Worm (Caenorhabditis elegans) whole organism, mixed stage, embryonic: ENCODE data around the gene ZC190.5.

Source experiments
- ces-1 ChIP-seq: fragments of 150-350 bp; optimal IDR thresholded peaks from 2 replicates; lab custom pipeline; 2014; ENCODE audit warnings: missing biosample characterization, missing genetic modification reagents, missing genetic modification characterization
- ham-2 ChIP-seq: fragments of 200-800 bp; sonication (Bioruptor generic); optimal IDR thresholded peaks from 2 replicates; lab custom pipeline; 2018; ENCODE audit warnings: mild to moderate bottlenecking, missing genetic modification characterization, missing compliant biosample characterization
- lin-13 ChIP-seq: fragments of 150-350 bp; optimal IDR thresholded peaks from 2 replicates; lab custom pipeline; 2014; ENCODE audit warnings: missing biosample characterization, missing genetic modification characterization
- lin-32 ChIP-seq: fragments of 200-800 bp; sonication (Bioruptor generic); optimal IDR thresholded peaks from 2 replicates; lab custom pipeline; 2018; ENCODE audit warnings: mild to moderate bottlenecking, missing genetic modification characterization, missing compliant biosample characterization
- lsy-2 ChIP-seq: fragments of 150-350 bp; optimal IDR thresholded peaks from 2 replicates; lab custom pipeline; 2014; ENCODE audit warnings: missing biosample characterization, missing genetic modification characterization
- mep-1 ChIP-seq: fragments of 150-350 bp; optimal IDR thresholded peaks from 2 replicates; lab custom pipeline; 2017; ENCODE audit warnings: missing biosample characterization, missing genetic modification reagents, missing genetic modification characterization, inconsistent platforms
- pha-4 ChIP-seq: fragments of 150-350 bp; optimal IDR thresholded peaks from 2 replicates; lab custom pipeline; 2018; ENCODE audit warnings: missing biosample characterization, missing genetic modification reagents, missing genetic modification characterization
- unc-39 ChIP-seq: fragments of 150-350 bp; optimal IDR thresholded peaks from 2 replicates; lab custom pipeline; 2014; ENCODE audit warnings: missing biosample characterization, missing genetic modification characterization
- unc-62 ChIP-seq: fragments of 150-350 bp; optimal IDR thresholded peaks from 2 replicates; lab custom pipeline; 2014; ENCODE audit warnings: missing biosample characterization, missing genetic modification reagents, missing genetic modification characterization
- ztf-11 ChIP-seq: fragments of 150-350 bp; optimal IDR thresholded peaks from 2 replicates; lab custom pipeline; 2014; ENCODE audit warnings: missing biosample characterization, missing genetic modification characterization

DNA sequence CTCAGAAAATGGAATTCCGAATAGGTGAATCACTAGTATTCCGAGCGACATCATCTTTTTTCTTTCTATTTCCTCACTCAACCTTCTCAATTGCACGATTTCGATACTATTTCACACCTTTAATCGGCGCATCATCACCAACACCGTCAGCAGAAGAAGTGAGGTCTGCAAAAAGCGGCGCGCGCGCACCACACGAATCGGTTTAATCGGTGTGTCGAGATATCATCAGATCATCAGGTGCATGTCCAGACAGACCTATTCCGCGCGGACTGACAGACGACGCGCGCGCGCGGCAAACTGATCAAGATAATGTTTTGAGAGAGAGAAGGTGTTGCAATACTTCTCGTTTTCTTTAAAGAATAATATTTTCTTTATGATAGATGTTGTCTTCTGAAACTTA, 12.9 kb downstream of the ZC190.5 start:
- TF ChIP-seq unc-39 (tag; lab: Kevin White, UChicago) (no peak), lsy-2 (tag; lab: Kevin White, UChicago) (no peak), mep-1 (tag; lab: Kevin White, UChicago) (no peak), ztf-11 (tag; lab: Kevin White, UChicago) (no peak), pha-4 (tag; lab: Kevin White, UChicago) (no peak), lin-32 (no peak), lin-13 (tag; lab: Kevin White, UChicago) (no peak), ham-2 (peak; percentile 59), unc-62 (GFP tag; lab: Kevin White, UChicago) (peak; percentile 32), ces-1 (GFP tag; lab: Kevin White, UChicago) (no peak)
